Worm (Caenorhabditis elegans) whole organism, early embryonic: Measurements from ENCODE around the gene T04A8.18.

Source experiments
- B0310.2 ChIP-seq: sonication (generic microtip); optimal IDR thresholded peaks from 2 replicates; lab custom pipeline; 2016; ENCODE audit warnings: mild to moderate bottlenecking, missing genetic modification characterization, missing compliant biosample characterization
- F13C5.2 ChIP-seq: sonication (generic microtip); optimal IDR thresholded peaks from 2 replicates; lab custom pipeline; 2017; ENCODE audit warnings: mild to moderate bottlenecking, missing genetic modification characterization, inconsistent platforms, missing compliant biosample characterization
- aly-1 ChIP-seq: sonication (generic microtip); optimal IDR thresholded peaks from 2 replicates; lab custom pipeline; 2016; ENCODE audit warnings: missing genetic modification characterization, missing compliant biosample characterization
- ama-1 ChIP-seq: fragments of 150-350 bp; optimal IDR thresholded peaks from 2 replicates; lab custom pipeline; 2014
- ceh-13 ChIP-seq: fragments of 200-800 bp; sonication (Bioruptor generic); optimal IDR thresholded peaks from 2 replicates; lab custom pipeline; 2018; ENCODE audit warnings: mild to moderate bottlenecking, missing genetic modification characterization, missing compliant biosample characterization
- ceh-36 ChIP-seq: sonication (generic microtip); optimal IDR thresholded peaks from 2 replicates; lab custom pipeline; 2016; ENCODE audit warnings: missing genetic modification characterization, inconsistent platforms, missing compliant biosample characterization
- ets-7 ChIP-seq: sonication (generic microtip); optimal IDR thresholded peaks from 2 replicates; lab custom pipeline; 2016; ENCODE audit warnings: missing genotype, missing genetic modification characterization, missing compliant biosample characterization
- flt-1 ChIP-seq: fragments of 200-800 bp; sonication (Bioruptor generic); IDR thresholded peaks from 2 replicates; pipeline ENCODE4 v1.3.6; 2022; ENCODE audit warnings: missing genetic modification characterization, missing compliant biosample characterization
- hmbx-1 ChIP-seq: sonication (generic microtip); optimal IDR thresholded peaks from 2 replicates; lab custom pipeline; 2016; ENCODE audit warnings: mild to moderate bottlenecking, missing genetic modification characterization, missing compliant biosample characterization
- hmg-4 ChIP-seq: fragments of 200-800 bp; sonication (Bioruptor generic); optimal IDR thresholded peaks from 2 replicates; lab custom pipeline; 2018; ENCODE audit warnings: mild to moderate bottlenecking, missing genetic modification characterization, missing compliant biosample characterization
- hnd-1 ChIP-seq: sonication (generic microtip); optimal IDR thresholded peaks from 2 replicates; lab custom pipeline; 2016; ENCODE audit warnings: missing genetic modification characterization, missing compliant biosample characterization
- pes-1 ChIP-seq: fragments of 200-800 bp; sonication (Bioruptor generic); IDR thresholded peaks from 2 replicates; pipeline ENCODE4 v1.3.6; 2022; ENCODE audit warnings: missing genetic modification reagents, missing genetic modification characterization, missing compliant biosample characterization
- scrt-1 ChIP-seq: fragments of 200-800 bp; sonication (Bioruptor generic); IDR thresholded peaks from 2 replicates; pipeline ENCODE4 v1.3.6; 2022; ENCODE audit warnings: missing genetic modification characterization, missing compliant biosample characterization
- sea-1 ChIP-seq: fragments of 200-800 bp; sonication (Bioruptor generic); conservative IDR thresholded peaks from 2 replicates; pipeline ENCODE4 v1.3.6; 2022; ENCODE audit warnings: missing genetic modification characterization, missing compliant biosample characterization
- tbx-11 ChIP-seq: fragments of 200-800 bp; sonication (Bioruptor generic); IDR thresholded peaks from 2 replicates; pipeline ENCODE4 v1.3.6; 2022; ENCODE audit warnings: missing genetic modification characterization, missing compliant biosample characterization
- tbx-37 ChIP-seq: fragments of 200-800 bp; sonication (Bioruptor generic); conservative IDR thresholded peaks from 2 replicates; pipeline ENCODE4 v1.3.6; 2022; ENCODE audit warnings: missing genetic modification reagents, missing genetic modification characterization, missing compliant biosample characterization
- tra-4 ChIP-seq: sonication (generic microtip); optimal IDR thresholded peaks from 2 replicates; lab custom pipeline; 2017; ENCODE audit warnings: missing genetic modification characterization, missing compliant biosample characterization

T04A8.18 gene

DNA sequence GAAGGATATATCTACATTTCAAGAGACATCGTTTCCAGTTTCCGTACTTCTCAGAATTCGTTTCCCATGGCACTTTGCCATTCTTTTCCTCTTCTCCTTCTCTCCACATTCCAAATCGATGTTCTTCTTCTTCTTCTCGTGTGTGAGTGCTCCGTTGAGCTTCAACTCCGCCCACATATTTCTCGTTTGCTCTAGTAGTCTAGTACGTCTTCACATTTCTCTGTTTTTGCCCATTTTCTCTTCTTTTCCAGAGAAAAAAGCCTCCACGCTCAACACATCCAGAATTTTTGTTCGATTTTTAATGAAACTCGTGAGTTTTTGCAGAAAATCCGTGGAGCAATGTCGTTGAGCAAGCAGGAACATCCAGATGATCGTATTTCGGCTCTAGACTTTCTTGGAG lies at the start of gene T04A8.18:
T04A8.18 (plus strand) TSS at position 301 of the 400 bp plus-strand sequence.
- TF ChIP-seq tra-4 = no peak
- TF ChIP-seq tbx-11 = no peak
- TF ChIP-seq ceh-36 (tag; lab: Kevin White, UChicago) = no peak
- TF ChIP-seq ets-7 (tag; lab: Kevin White, UChicago) = no peak
- TF ChIP-seq hmbx-1 (tag; lab: Kevin White, UChicago) = no peak

DNA sequence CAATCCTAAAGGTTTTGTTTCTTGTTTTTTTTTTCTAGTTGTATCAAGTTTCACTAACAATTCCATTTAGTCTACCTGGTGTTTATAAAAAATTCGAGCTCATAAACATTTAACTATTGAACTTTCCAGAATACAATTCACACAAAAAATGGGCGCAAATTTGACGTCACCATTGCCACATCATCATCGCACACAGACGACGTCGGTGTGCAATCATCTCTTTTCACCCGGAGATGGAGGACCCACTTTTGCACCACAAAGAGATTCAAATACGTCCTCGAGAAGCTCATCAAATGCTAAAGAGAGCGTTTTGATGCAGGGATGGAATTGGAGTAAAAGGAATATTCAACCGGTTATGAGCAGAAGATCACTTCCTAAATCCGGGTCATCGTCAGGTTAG lies 49.6 kb upstream of the T04A8.18 start:
- no peak for TF ChIP-seq sea-1 (GFP tag; lab: Robert Waterston, UW)
- no peak for TF ChIP-seq hmg-4 (GFP tag; lab: Kevin White, UChicago)
- no peak for TF ChIP-seq tbx-11
- no peak for TF ChIP-seq ceh-13 (GFP tag; lab: Kevin White, UChicago)
- no peak for TF ChIP-seq hmbx-1 (tag; lab: Kevin White, UChicago)
- TF ChIP-seq ets-7 (tag; lab: Kevin White, UChicago) = no peak
- TF ChIP-seq tra-4 = no peak
- TF ChIP-seq flt-1 = no peak
- no peak for TF ChIP-seq ceh-36 (tag; lab: Kevin White, UChicago)
- TF ChIP-seq scrt-1 (GFP tag; lab: Robert Waterston, UW) = no peak
- TF ChIP-seq pes-1 = no peak

DNA sequence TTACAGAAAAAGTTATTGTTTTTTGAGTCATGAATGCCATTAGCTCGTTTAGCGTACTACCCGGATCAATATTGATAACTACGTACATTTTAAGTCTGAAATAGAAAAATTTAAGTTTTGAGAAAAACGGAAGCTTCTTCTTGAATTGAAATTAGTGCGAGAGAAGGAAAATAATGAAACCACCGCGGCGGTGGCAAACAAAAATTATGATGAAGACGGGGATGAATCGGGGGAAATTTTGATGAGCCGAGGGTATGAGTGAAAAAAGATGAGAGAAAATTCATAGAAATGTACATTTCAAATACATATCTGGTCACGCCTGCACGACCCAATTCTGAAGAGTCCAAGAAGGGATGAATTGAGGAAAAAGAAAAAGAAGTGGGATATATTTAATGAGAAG lies 43.7 kb upstream of the T04A8.18 start, which contains the start of gene T23F11.4:
T23F11.4 (minus strand) TSS at position 101 of the 400 bp plus-strand sequence.
- TF ChIP-seq pes-1 = no peak
- TF ChIP-seq ceh-13 (GFP tag; lab: Kevin White, UChicago) = no peak
- TF ChIP-seq scrt-1 (GFP tag; lab: Robert Waterston, UW) = no peak

DNA sequence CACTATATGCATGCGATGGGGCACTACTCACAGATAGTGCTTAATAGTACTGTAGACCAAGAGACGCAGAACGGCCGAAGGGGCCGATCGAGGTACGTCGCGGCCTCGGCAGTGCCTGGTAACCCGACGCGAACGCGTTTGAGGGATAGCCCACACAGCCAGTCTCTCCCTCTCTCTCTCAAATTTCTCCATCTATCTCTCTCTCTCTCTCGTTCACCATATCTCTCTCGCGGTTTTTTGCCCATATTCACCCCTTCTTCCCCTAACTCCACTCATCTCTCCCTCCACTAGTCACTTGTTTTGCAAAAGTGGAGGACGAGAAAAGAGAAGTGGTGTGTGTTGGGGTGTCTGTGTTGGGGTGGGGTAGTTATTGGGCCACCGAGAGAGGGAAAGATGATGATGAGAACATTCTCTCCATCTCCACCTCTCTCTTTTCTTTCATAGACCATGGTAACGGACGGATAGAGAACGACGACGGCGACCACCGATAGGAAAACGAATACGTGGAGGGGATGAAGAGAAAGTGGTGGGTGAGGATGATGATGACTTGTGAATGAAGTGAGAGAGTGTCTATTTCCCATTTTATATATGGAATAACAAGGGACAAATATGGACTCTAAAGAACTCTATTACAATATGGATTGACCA lies 42.1 kb upstream of the T04A8.18 start:
- TF ChIP-seq sea-1 (GFP tag; lab: Robert Waterston, UW) (0 out of 2 replicates have a peak, but pooled peaks have one; percentile 23), flt-1 (no peak), F13C5.2 (tag; lab: Kevin White, UChicago) (peak; percentile 83), ceh-36 (tag; lab: Kevin White, UChicago) (peak; percentile 7), tbx-11 (no peak), tbx-37 (GFP tag; lab: Robert Waterston, UW) (no peak), ets-7 (tag; lab: Kevin White, UChicago) (no peak), hnd-1 (no peak), aly-1 (tag; lab: Kevin White, UChicago) (peak; percentile 67), hmbx-1 (tag; lab: Kevin White, UChicago) (no peak), pes-1 (no peak), B0310.2 (no peak), ama-1 (lab: Kevin White, UChicago) (no peak), ceh-13 (GFP tag; lab: Kevin White, UChicago) (no peak), hmg-4 (GFP tag; lab: Kevin White, UChicago) (peak; percentile 87), tra-4 (no peak), scrt-1 (GFP tag; lab: Robert Waterston, UW) (no peak)

DNA sequence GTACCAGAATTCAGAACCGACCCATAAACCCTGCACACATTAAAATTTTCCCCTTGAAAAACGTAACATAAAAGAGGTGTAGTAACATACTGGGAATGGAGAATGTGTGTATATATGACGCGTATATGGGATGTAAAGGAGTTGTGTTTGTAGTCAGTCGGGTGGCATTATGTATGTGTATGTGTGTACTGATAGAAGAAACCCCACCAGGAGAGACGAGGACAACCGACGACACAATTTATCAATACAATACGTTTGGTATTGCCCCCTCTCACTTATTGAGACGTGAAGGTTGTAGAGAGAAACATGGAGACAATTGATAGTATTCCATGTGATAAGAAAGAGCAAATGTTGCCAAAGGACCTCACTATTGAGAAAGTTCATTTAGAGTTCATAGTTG lies 40.9 kb upstream of the T04A8.18 start:
- TF ChIP-seq ama-1 (lab: Kevin White, UChicago) = no peak
- no peak for TF ChIP-seq F13C5.2 (tag; lab: Kevin White, UChicago)
- no peak for TF ChIP-seq B0310.2
- TF ChIP-seq hmg-4 (GFP tag; lab: Kevin White, UChicago) = no peak
- no peak for TF ChIP-seq ceh-13 (GFP tag; lab: Kevin White, UChicago)
- no peak for TF ChIP-seq tbx-37 (GFP tag; lab: Robert Waterston, UW)

DNA sequence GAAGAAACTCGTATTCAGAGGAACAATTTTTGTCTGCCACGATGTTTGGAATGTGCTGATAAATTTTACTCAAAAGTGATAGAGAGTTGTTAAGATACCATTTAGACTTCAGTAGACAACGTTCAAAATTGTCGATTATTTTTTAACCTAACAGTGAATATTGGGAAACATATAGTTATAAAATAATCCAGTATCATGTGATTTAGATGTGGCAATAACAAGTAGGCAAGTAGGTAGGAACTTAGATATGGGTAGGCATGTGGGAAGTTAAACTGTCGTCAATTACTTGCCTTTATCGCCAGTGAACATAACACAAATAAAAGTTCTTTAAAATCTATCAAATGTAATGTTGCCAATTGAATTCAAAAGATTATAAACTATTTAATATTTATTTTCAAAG lies 37.5 kb upstream of the T04A8.18 start, which contains the start of gene T23F11.11:
T23F11.11 (minus strand) TSS at position 101 of the 400 bp plus-strand sequence.
- TF ChIP-seq ets-7 (tag; lab: Kevin White, UChicago) = no peak
- no peak for TF ChIP-seq hnd-1
- TF ChIP-seq scrt-1 (GFP tag; lab: Robert Waterston, UW) = no peak
- TF ChIP-seq ceh-13 (GFP tag; lab: Kevin White, UChicago) = no peak
- TF ChIP-seq sea-1 (GFP tag; lab: Robert Waterston, UW) = no peak
- no peak for TF ChIP-seq B0310.2
- TF ChIP-seq ceh-36 (tag; lab: Kevin White, UChicago) = no peak
- no peak for TF ChIP-seq flt-1
- TF ChIP-seq hmg-4 (GFP tag; lab: Kevin White, UChicago) = no peak

DNA sequence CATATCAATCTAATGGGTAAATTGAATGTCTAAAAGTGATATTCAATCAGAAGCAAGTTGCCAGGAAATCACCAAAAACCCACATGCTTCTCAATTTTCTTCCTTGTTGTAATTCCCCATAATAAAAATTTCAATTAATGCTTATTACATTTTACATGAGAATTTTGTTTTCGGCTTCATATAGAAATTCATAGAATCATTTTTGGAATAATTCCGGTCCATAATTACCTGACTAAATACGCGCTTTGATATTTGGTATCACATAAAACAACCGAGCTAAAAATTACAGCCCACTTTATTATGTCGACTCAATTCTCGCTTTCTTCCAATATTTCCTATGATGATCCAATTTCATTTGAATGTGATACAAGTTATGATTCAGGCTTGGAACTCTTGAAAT lies 37.1 kb upstream of the T04A8.18 start, which contains the start of gene srg-13:
srg-13 (plus strand) TSS at position 301 of the 400 bp plus-strand sequence.
- TF ChIP-seq flt-1 = no peak
- TF ChIP-seq hmg-4 (GFP tag; lab: Kevin White, UChicago) = no peak
- no peak for TF ChIP-seq hmbx-1 (tag; lab: Kevin White, UChicago)
- TF ChIP-seq sea-1 (GFP tag; lab: Robert Waterston, UW) = no peak
- no peak for TF ChIP-seq tra-4
- TF ChIP-seq tbx-37 (GFP tag; lab: Robert Waterston, UW) = no peak
- TF ChIP-seq ets-7 (tag; lab: Kevin White, UChicago) = no peak
- TF ChIP-seq aly-1 (tag; lab: Kevin White, UChicago) = no peak

DNA sequence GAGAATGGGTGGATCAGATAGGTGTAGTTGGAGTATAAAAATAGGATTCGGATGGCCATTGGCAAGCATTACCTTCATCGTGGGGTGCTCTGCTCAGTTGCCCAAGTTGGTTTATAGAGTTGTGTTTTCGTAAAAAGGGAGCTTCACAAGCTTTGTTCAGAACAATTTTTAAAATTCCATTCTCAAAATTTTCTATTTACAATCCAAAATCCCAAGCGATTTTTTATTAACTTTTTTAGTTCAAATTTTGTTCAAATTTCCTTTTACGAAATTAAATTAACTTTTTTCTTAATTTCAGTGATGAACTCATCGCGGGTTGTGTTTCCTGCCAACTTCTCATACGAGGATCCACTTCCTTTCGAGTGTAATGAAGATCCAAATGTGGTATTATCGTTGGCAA lies 31.5 kb upstream of the T04A8.18 start, which contains the start of gene srg-10:
srg-10 (plus strand) TSS at position 301 of the 400 bp plus-strand sequence.
- TF ChIP-seq flt-1 (no peak), ets-7 (tag; lab: Kevin White, UChicago) (no peak), ceh-13 (GFP tag; lab: Kevin White, UChicago) (no peak), hmg-4 (GFP tag; lab: Kevin White, UChicago) (no peak), ceh-36 (tag; lab: Kevin White, UChicago) (no peak), sea-1 (GFP tag; lab: Robert Waterston, UW) (no peak)
